Fruit fly (Drosophila melanogaster): Measurements from ENCODE around the gene Bx.

DNA sequence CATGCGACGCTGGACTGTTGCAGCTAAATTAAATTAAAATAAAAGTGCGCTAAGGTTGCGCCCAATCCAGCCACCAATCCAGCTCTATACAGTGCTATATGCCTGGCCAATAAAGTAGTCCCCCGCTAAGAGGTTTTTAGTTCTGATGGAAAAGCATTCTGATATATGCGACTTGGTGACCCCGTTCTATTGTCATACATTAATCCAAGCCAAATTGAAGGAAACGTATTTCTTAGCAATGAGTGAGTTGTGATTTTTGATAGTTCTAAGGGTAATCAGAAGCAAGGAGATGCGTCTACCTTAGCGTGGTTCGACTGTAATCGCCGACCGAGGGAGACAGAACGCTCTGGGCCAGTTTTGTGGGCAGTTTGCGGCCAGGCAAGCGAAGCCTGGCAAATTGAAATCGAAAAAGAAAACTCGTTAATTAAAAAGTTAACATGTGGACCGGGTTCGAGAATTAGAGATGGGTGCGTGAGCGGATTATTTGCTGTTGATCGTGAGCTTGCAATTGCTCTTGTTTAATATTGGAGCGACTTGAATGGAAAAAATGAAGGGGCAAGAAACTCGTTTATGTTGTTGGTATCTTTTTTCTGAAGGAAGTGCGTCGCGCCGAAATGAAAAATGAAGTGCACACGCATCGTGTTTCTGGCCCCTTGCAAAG, 23.1 kb downstream of the Bx start:
- TF ChIP-seq psq (optimal IDR thresholded peaks at IDR 0.05) = no peak
- TF ChIP-seq pan (optimal IDR thresholded peaks at IDR 0.05) = no peak
- no peak for TF ChIP-seq usp (GFP tag; optimal IDR thresholded peaks at IDR 0.05)

All from whole organism.